Worm (Caenorhabditis elegans) whole organism, mixed stage, embryonic: ENCODE results near the gene srh-79.

Source experiments
- M03D4.4 ChIP-seq: sonication (generic microtip); optimal IDR thresholded peaks from 2 replicates; lab custom pipeline; 2017; ENCODE audit warnings: mild to moderate bottlenecking, missing genetic modification characterization, missing compliant biosample characterization
- bed-3 ChIP-seq: fragments of 200-800 bp; sonication (Bioruptor generic); optimal IDR thresholded peaks from 3 replicates; lab custom pipeline; 2018; ENCODE audit warnings: mild to moderate bottlenecking, missing genetic modification characterization, moderate library complexity, missing compliant biosample characterization
- blmp-1 ChIP-seq: fragments of 150-350 bp; optimal IDR thresholded peaks from 2 replicates; lab custom pipeline; 2014; ENCODE audit warnings: missing biosample characterization, missing genetic modification characterization
- ceh-39 ChIP-seq: fragments of 150-350 bp; optimal IDR thresholded peaks from 2 replicates; lab custom pipeline; 2014; ENCODE audit warnings: missing biosample characterization, missing genetic modification characterization
- ceh-83 ChIP-seq: fragments of 200-800 bp; sonication (Bioruptor generic); optimal IDR thresholded peaks from 2 replicates; lab custom pipeline; 2018; ENCODE audit warnings: mild to moderate bottlenecking, missing genetic modification characterization, missing compliant biosample characterization
- drap-1 ChIP-seq: fragments of 200-800 bp; sonication (Bioruptor generic); optimal IDR thresholded peaks from 3 replicates; lab custom pipeline; 2018; ENCODE audit warnings: mild to moderate bottlenecking, missing genetic modification characterization, missing compliant biosample characterization
- elt-1 ChIP-seq: sonication (generic microtip); optimal IDR thresholded peaks from 2 replicates; lab custom pipeline; 2017; ENCODE audit warnings: missing genetic modification characterization, mild to moderate bottlenecking, missing compliant biosample characterization, antibody characterized with exemption, moderate library complexity, borderline replicate concordance; ENCODE audit not compliant: insufficient read depth
- elt-3 ChIP-seq: fragments of 150-350 bp; optimal IDR thresholded peaks from 2 replicates; lab custom pipeline; 2014; ENCODE audit warnings: missing biosample characterization, missing genetic modification characterization
- flh-1 ChIP-seq: fragments of 200-800 bp; sonication (Bioruptor generic); optimal IDR thresholded peaks from 2 replicates; lab custom pipeline; 2018; ENCODE audit warnings: mild to moderate bottlenecking, missing genetic modification characterization, moderate library complexity, missing compliant biosample characterization
- ham-2 ChIP-seq: fragments of 200-800 bp; sonication (Bioruptor generic); optimal IDR thresholded peaks from 2 replicates; lab custom pipeline; 2018; ENCODE audit warnings: mild to moderate bottlenecking, missing genetic modification characterization, missing compliant biosample characterization
- hlh-1 ChIP-seq: fragments of 150-350 bp; optimal IDR thresholded peaks from 2 replicates; lab custom pipeline; 2014; ENCODE audit warnings: missing biosample characterization, missing genetic modification reagents, missing genetic modification characterization
- lin-13 ChIP-seq: fragments of 150-350 bp; optimal IDR thresholded peaks from 2 replicates; lab custom pipeline; 2014; ENCODE audit warnings: missing biosample characterization, missing genetic modification characterization
- lin-32 ChIP-seq: fragments of 200-800 bp; sonication (Bioruptor generic); optimal IDR thresholded peaks from 2 replicates; lab custom pipeline; 2018; ENCODE audit warnings: mild to moderate bottlenecking, missing genetic modification characterization, missing compliant biosample characterization
- lsy-2 ChIP-seq: fragments of 150-350 bp; optimal IDR thresholded peaks from 2 replicates; lab custom pipeline; 2014; ENCODE audit warnings: missing biosample characterization, missing genetic modification characterization
- mab-5 ChIP-seq: fragments of 150-350 bp; optimal IDR thresholded peaks from 2 replicates; lab custom pipeline; 2014; ENCODE audit warnings: missing biosample characterization, missing genetic modification characterization
- mep-1 ChIP-seq: fragments of 150-350 bp; optimal IDR thresholded peaks from 2 replicates; lab custom pipeline; 2017; ENCODE audit warnings: missing biosample characterization, missing genetic modification reagents, missing genetic modification characterization, inconsistent platforms
- mls-2 ChIP-seq: sonication (generic microtip); optimal IDR thresholded peaks from 2 replicates; lab custom pipeline; 2016; ENCODE audit warnings: mild to moderate bottlenecking, missing genetic modification characterization, moderate library complexity, missing compliant biosample characterization
- nhr-12 ChIP-seq: fragments of 150-350 bp; optimal IDR thresholded peaks from 2 replicates; lab custom pipeline; 2014; ENCODE audit warnings: missing biosample characterization, missing genetic modification characterization
- nhr-2 ChIP-seq: fragments of 150-350 bp; optimal IDR thresholded peaks from 2 replicates; lab custom pipeline; 2014; ENCODE audit warnings: missing biosample characterization, missing genetic modification characterization
- nhr-237 ChIP-seq: fragments of 150-350 bp; optimal IDR thresholded peaks from 2 replicates; lab custom pipeline; 2014; ENCODE audit warnings: missing biosample characterization, missing genetic modification characterization
- nhr-28 ChIP-seq: fragments of 150-350 bp; optimal IDR thresholded peaks from 2 replicates; lab custom pipeline; 2014; ENCODE audit warnings: missing biosample characterization, missing genetic modification characterization
- nhr-76 ChIP-seq: sonication (generic microtip); optimal IDR thresholded peaks from 2 replicates; lab custom pipeline; 2017; ENCODE audit warnings: missing biosample characterization, missing genetic modification characterization
- pha-4 ChIP-seq: fragments of 150-350 bp; optimal IDR thresholded peaks from 2 replicates; lab custom pipeline; 2018; ENCODE audit warnings: missing biosample characterization, missing genetic modification reagents, missing genetic modification characterization
- sem-2 ChIP-seq: fragments of 200-800 bp; sonication (Bioruptor generic); optimal IDR thresholded peaks from 2 replicates; lab custom pipeline; 2018; ENCODE audit warnings: mild to moderate bottlenecking, missing genetic modification characterization, missing compliant biosample characterization
- snpc-4 ChIP-seq: fragments of 150-350 bp; optimal IDR thresholded peaks from 2 replicates; lab custom pipeline; 2014; ENCODE audit warnings: missing biosample characterization, missing genetic modification characterization
- sptf-1 ChIP-seq: sonication (generic microtip); optimal IDR thresholded peaks from 2 replicates; lab custom pipeline; 2017; ENCODE audit warnings: mild to moderate bottlenecking, missing genetic modification characterization, moderate library complexity, missing compliant biosample characterization
- tbx-8 ChIP-seq: fragments of 200-800 bp; sonication (Bioruptor generic); optimal IDR thresholded peaks from 2 replicates; lab custom pipeline; 2018; ENCODE audit warnings: mild to moderate bottlenecking, missing genetic modification characterization, moderate library complexity, missing compliant biosample characterization
- unc-120 ChIP-seq: sonication (generic microtip); optimal IDR thresholded peaks from 2 replicates; lab custom pipeline; 2017; ENCODE audit warnings: missing genetic modification characterization, missing compliant biosample characterization; ENCODE audit not compliant: poor library complexity, severe bottlenecking
- unc-62 ChIP-seq: fragments of 150-350 bp; optimal IDR thresholded peaks from 2 replicates; lab custom pipeline; 2014; ENCODE audit warnings: missing biosample characterization, missing genetic modification reagents, missing genetic modification characterization
- zip-8 ChIP-seq: fragments of 150-350 bp; optimal IDR thresholded peaks from 2 replicates; lab custom pipeline; 2014; ENCODE audit warnings: missing biosample characterization, missing genetic modification characterization
- ztf-11 ChIP-seq: fragments of 150-350 bp; optimal IDR thresholded peaks from 2 replicates; lab custom pipeline; 2014; ENCODE audit warnings: missing biosample characterization, missing genetic modification characterization

The srh-79 gene

DNA sequence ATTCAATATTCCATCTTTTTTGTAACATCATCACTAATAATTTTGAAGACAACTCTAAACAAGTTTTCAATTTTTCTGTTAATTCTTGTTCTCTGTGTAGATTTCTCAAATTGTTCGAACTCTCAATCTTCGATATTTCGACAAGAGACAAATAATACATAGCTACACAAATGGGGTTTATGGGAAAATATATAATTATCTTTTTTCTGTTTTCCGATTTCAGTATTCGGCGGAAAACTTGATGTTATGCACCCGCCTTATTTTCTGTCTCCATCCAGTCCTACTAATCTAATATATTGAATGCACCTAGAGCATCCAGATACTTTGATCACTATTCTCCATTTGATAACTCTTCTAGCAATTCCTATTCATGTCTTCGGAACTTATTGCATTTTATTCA lies 41.5 kb downstream of the srh-79 start, which contains the start of gene srh-268:
Gene srh-268 (plus strand): TSS at position 301 of the 400 bp plus-strand sequence.
- no peak for TF ChIP-seq lin-13
- TF ChIP-seq blmp-1 (tag; lab: Kevin White, UChicago), result no peak
- TF ChIP-seq ham-2 (GFP tag; lab: Kevin White, UChicago), result no peak
- TF ChIP-seq mep-1 (tag; lab: Kevin White, UChicago), result no peak
- no peak for TF ChIP-seq ceh-39 (tag; lab: Kevin White, UChicago)
- no peak for TF ChIP-seq lsy-2 (tag; lab: Kevin White, UChicago)
- TF ChIP-seq ztf-11 (tag; lab: Kevin White, UChicago), result no peak
- no peak for TF ChIP-seq lin-32
- TF ChIP-seq nhr-76 (tag; lab: Kevin White, UChicago), result no peak
- no peak for TF ChIP-seq tbx-8
- no peak for TF ChIP-seq elt-3 (tag; lab: Kevin White, UChicago)
- TF ChIP-seq zip-8 (tag; lab: Kevin White, UChicago), result no peak
- TF ChIP-seq nhr-2 (tag; lab: Kevin White, UChicago), result no peak
- TF ChIP-seq snpc-4 (tag; lab: Kevin White, UChicago), result no peak
- no peak for TF ChIP-seq unc-62 (GFP tag; lab: Kevin White, UChicago)
- TF ChIP-seq hlh-1 (tag; lab: Kevin White, UChicago), result no peak
- TF ChIP-seq elt-1 (tag; lab: Kevin White, UChicago), result no peak

ce11 chrV:7543728-7544127 lies 46.2 kb downstream of the srh-79 start:
- no peak for TF ChIP-seq tbx-8
- no peak for TF ChIP-seq mep-1 (tag; lab: Kevin White, UChicago)
- peak; percentile 92 for TF ChIP-seq zip-8 (tag; lab: Kevin White, UChicago)
- no peak for TF ChIP-seq sem-2 (GFP tag; lab: Kevin White, UChicago)
- no peak for TF ChIP-seq mls-2 (tag; lab: Kevin White, UChicago)
- no peak for TF ChIP-seq ztf-11 (tag; lab: Kevin White, UChicago)

DNA sequence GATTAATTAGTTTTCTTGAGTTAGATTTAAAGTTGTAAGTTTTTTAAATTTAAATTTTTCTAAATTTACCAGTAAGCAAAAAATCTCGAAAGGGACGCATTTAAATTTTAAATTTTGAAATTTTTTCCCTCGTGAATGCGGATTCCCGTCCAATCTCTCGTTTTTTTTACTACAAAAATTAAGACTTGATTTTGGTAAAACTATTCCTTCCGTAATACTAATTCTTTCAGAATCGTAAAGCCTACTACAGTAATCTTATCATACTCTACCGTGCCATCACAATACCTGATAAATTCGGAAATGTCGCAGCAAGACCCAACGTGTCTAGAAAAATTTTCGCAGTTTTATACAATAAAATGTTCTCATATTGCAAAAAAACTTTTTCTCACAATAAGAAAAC lies 47.6 kb downstream of the srh-79 start, which contains the start of the genes C54F6.19 and nhx-3:
Gene C54F6.19 (plus strand): TSS at position 301 of the 400 bp plus-strand sequence.
Gene nhx-3 (minus strand): TSS at position 337 of the 400 bp plus-strand sequence.
- TF ChIP-seq hlh-1 (tag; lab: Kevin White, UChicago), result no peak
- TF ChIP-seq sem-2 (GFP tag; lab: Kevin White, UChicago), result no peak
- TF ChIP-seq bed-3, result no peak
- no peak for TF ChIP-seq tbx-8
- no peak for TF ChIP-seq pha-4 (tag; lab: Kevin White, UChicago)
- no peak for TF ChIP-seq sptf-1 (tag; lab: Kevin White, UChicago)
- TF ChIP-seq mep-1 (tag; lab: Kevin White, UChicago), result no peak
- TF ChIP-seq nhr-76 (tag; lab: Kevin White, UChicago), result no peak
- no peak for TF ChIP-seq ham-2 (GFP tag; lab: Kevin White, UChicago)
- no peak for TF ChIP-seq flh-1
- no peak for TF ChIP-seq M03D4.4 (tag; lab: Kevin White, UChicago)
- no peak for TF ChIP-seq nhr-12 (tag; lab: Kevin White, UChicago)

- no peak for TF ChIP-seq ztf-11 (tag; lab: Kevin White, UChicago)
- TF ChIP-seq ceh-39 (tag; lab: Kevin White, UChicago), result no peak
- no peak for TF ChIP-seq mab-5 (tag; lab: Kevin White, UChicago)
- no peak for TF ChIP-seq nhr-237 (tag; lab: Kevin White, UChicago)
- no peak for TF ChIP-seq tbx-8
- no peak for TF ChIP-seq nhr-76 (tag; lab: Kevin White, UChicago)
- TF ChIP-seq, all 35 proteins: peak for 0
Observed at ce11 chrV:7547479-7547878, 49.9 kb downstream of the srh-79 start, which contains the start of gene ftn-1. ftn-1 (minus strand) TSS chrV:7547579.

ce11 chrV:7548017-7548416 lies 50.5 kb downstream of the srh-79 start:
- TF ChIP-seq drap-1 (no peak), nhr-237 (tag; lab: Kevin White, UChicago) (no peak), snpc-4 (tag; lab: Kevin White, UChicago) (no peak), nhr-28 (tag; lab: Kevin White, UChicago) (no peak), mls-2 (tag; lab: Kevin White, UChicago) (no peak), mep-1 (tag; lab: Kevin White, UChicago) (no peak), flh-1 (no peak), blmp-1 (tag; lab: Kevin White, UChicago) (no peak), ceh-83 (GFP tag; lab: Kevin White, UChicago) (no peak), pha-4 (tag; lab: Kevin White, UChicago) (no peak), unc-120 (tag; lab: Kevin White, UChicago) (no peak), lin-32 (no peak), tbx-8 (no peak), ztf-11 (tag; lab: Kevin White, UChicago) (no peak), nhr-12 (tag; lab: Kevin White, UChicago) (no peak), ham-2 (GFP tag; lab: Kevin White, UChicago) (no peak)
